Fruit fly (Drosophila melanogaster) whole organism, embryonic: ENCODE data around the gene CG5273.
A peak's percentile ranks its signal among the peaks of the same experiment; 100 is the strongest.

ENCODE experiments used
- Bgb ChIP-seq: fragments of 200-800 bp; sonication (Bioruptor generic); IDR thresholded peaks from 2 replicates; pipeline ENCODE4 v1.3.6; 2022; ENCODE audit warnings: missing biosample characterization, missing genetic modification characterization; ENCODE audit not compliant: partially characterized antibody
- BtbVII ChIP-seq: fragments of 200-800 bp; sonication (Bioruptor generic); optimal IDR thresholded peaks from 3 replicates; lab custom pipeline; 2017; ENCODE audit warnings: missing biosample characterization, mild to moderate bottlenecking, missing genetic modification characterization
- CG15514 ChIP-seq: fragments of 200-800 bp; sonication (Bioruptor generic); optimal IDR thresholded peaks from 3 replicates; lab custom pipeline; 2017; ENCODE audit warnings: missing biosample characterization, missing genetic modification characterization, mild to moderate bottlenecking, moderate library complexity, missing genetic modification reagents
- CG16863 ChIP-seq: fragments of 200-800 bp; sonication (Bioruptor generic); optimal IDR thresholded peaks from 3 replicates; lab custom pipeline; 2016; ENCODE audit warnings: missing biosample characterization, missing genetic modification characterization
- CG17186 ChIP-seq: fragments of 200-800 bp; sonication (Bioruptor generic); optimal IDR thresholded peaks from 3 replicates; lab custom pipeline; 2017; ENCODE audit warnings: missing biosample characterization, missing genetic modification reagents, missing genetic modification characterization
- CG17385 ChIP-seq: fragments of 200-800 bp; sonication (Bioruptor generic); optimal IDR thresholded peaks from 3 replicates; lab custom pipeline; 2018; ENCODE audit warnings: missing biosample characterization, mild to moderate bottlenecking, missing genetic modification characterization
- CG2116 ChIP-seq: fragments of 200-800 bp; sonication (Bioruptor generic); optimal IDR thresholded peaks from 3 replicates; lab custom pipeline; 2018; ENCODE audit warnings: missing biosample characterization, mild to moderate bottlenecking, missing genetic modification characterization
- CG2129 ChIP-seq: fragments of 200-800 bp; sonication (Bioruptor generic); IDR thresholded peaks from 2 replicates; pipeline ENCODE4 v1.3.6; 2022; ENCODE audit warnings: missing biosample characterization, missing genetic modification characterization; ENCODE audit not compliant: partially characterized antibody
- CG30431 ChIP-seq: fragments of 200-800 bp; sonication (Bioruptor generic); optimal IDR thresholded peaks from 2 replicates; lab custom pipeline; 2017; ENCODE audit warnings: missing biosample characterization, missing genetic modification characterization
- CG34224 ChIP-seq: fragments of 200-800 bp; sonication (Bioruptor generic); IDR thresholded peaks from 3 replicates; pipeline ENCODE4 v1.3.6; 2022; ENCODE audit warnings: missing biosample characterization, missing genetic modification characterization; ENCODE audit not compliant: partially characterized antibody
- CG7928 ChIP-seq: fragments of 200-800 bp; sonication (Bioruptor generic); optimal IDR thresholded peaks from 2 replicates; lab custom pipeline; 2017; ENCODE audit warnings: missing biosample characterization, mild to moderate bottlenecking, missing genetic modification characterization
- CG7963 ChIP-seq: fragments of 200-800 bp; sonication (Bioruptor generic); IDR thresholded peaks from 3 replicates; pipeline ENCODE4 v1.3.6; 2022; ENCODE audit warnings: missing biosample characterization, missing genetic modification characterization; ENCODE audit not compliant: partially characterized antibody
- CG7987 ChIP-seq: fragments of 200-800 bp; sonication (Bioruptor generic); optimal IDR thresholded peaks from 2 replicates; lab custom pipeline; 2018; ENCODE audit warnings: missing biosample characterization, mild to moderate bottlenecking, missing genetic modification characterization, moderate library complexity
- CG8290 ChIP-seq, 3 experiments: fragments of 200-800 bp; sonication (Bioruptor generic); optimal IDR thresholded peaks; 2 replicates each; lab custom pipeline; 2016 to 2019; ENCODE audit warnings: missing biosample characterization in 3 of 3, missing genetic modification characterization in 3 of 3, mild to moderate bottlenecking in 2 of 3, moderate library complexity in 1 of 3
- CG9727 ChIP-seq: fragments of 200-800 bp; sonication (Bioruptor generic); optimal IDR thresholded peaks from 3 replicates; lab custom pipeline; 2017; ENCODE audit warnings: missing biosample characterization, mild to moderate bottlenecking, missing genetic modification characterization
- Chrac-16 ChIP-seq: fragments of 200-800 bp; sonication (Bioruptor generic); optimal IDR thresholded peaks from 3 replicates; lab custom pipeline; 2016; ENCODE audit warnings: missing biosample characterization, missing genetic modification characterization
- Dad ChIP-seq: fragments of 200-800 bp; sonication (Bioruptor generic); optimal IDR thresholded peaks from 3 replicates; lab custom pipeline; 2016; ENCODE audit warnings: missing biosample characterization, missing genetic modification characterization
- Ets65A ChIP-seq: fragments of 200-800 bp; sonication (Bioruptor generic); peaks from one replicate; lab custom pipeline; 2016; ENCODE audit warnings: missing biosample characterization, missing genetic modification characterization
- HLH4C ChIP-seq: fragments of 200-800 bp; sonication (Bioruptor generic); IDR thresholded peaks from 3 replicates; pipeline ENCODE4 v1.3.6; 2022; ENCODE audit warnings: missing biosample characterization, missing genetic modification characterization; ENCODE audit not compliant: partially characterized antibody
- Nf-YC ChIP-seq: fragments of 200-800 bp; optimal IDR thresholded peaks from 3 replicates; lab custom pipeline; 2019; ENCODE audit warnings: missing biosample characterization, mild to moderate bottlenecking, missing genetic modification characterization, moderate library complexity
- Opbp ChIP-seq: fragments of 200-800 bp; sonication (Bioruptor generic); IDR thresholded peaks from 3 replicates; pipeline ENCODE4 v1.3.6; 2022; ENCODE audit warnings: missing biosample characterization, missing genetic modification characterization; ENCODE audit not compliant: partially characterized antibody
- PHDP ChIP-seq: fragments of 200-800 bp; sonication (Bioruptor generic); optimal IDR thresholded peaks from 3 replicates; lab custom pipeline; 2018; ENCODE audit warnings: missing biosample characterization, mild to moderate bottlenecking, missing genetic modification characterization, moderate library complexity
- Poxn ChIP-seq: fragments of 200-800 bp; sonication (Bioruptor generic); IDR thresholded peaks from 2 replicates; pipeline ENCODE4 v1.3.6; 2022; ENCODE audit warnings: missing biosample characterization, missing genetic modification characterization
- Scr ChIP-seq: fragments of 200-800 bp; sonication (Bioruptor generic); IDR thresholded peaks from 2 replicates; pipeline ENCODE4 v1.3.6; 2022; ENCODE audit warnings: missing biosample characterization, missing genetic modification characterization; ENCODE audit not compliant: partially characterized antibody
- Sin3A ChIP-seq: fragments of >200 bp; optimal IDR thresholded peaks from 2 replicates; lab custom pipeline; 2018
- al ChIP-seq: fragments of 200-800 bp; sonication (Bioruptor generic); IDR thresholded peaks from 2 replicates; pipeline ENCODE4 v1.3.6; 2022; ENCODE audit warnings: missing biosample characterization, missing genetic modification characterization
- chn ChIP-seq: fragments of 200-800 bp; sonication (Bioruptor generic); optimal IDR thresholded peaks from 2 replicates; lab custom pipeline; 2016; ENCODE audit warnings: missing biosample characterization, missing genetic modification characterization
- emc ChIP-seq: fragments of 200-800 bp; sonication (Bioruptor generic); optimal IDR thresholded peaks from 2 replicates; lab custom pipeline; 2016; ENCODE audit warnings: missing biosample characterization, missing genetic modification characterization
- eyg ChIP-seq: fragments of 200-800 bp; sonication (Bioruptor generic); optimal IDR thresholded peaks from 3 replicates; lab custom pipeline; 2016; ENCODE audit warnings: missing biosample characterization, missing genetic modification characterization
- gfzf ChIP-seq: fragments of 200-800 bp; sonication (Bioruptor generic); optimal IDR thresholded peaks from 2 replicates; lab custom pipeline; 2016; ENCODE audit warnings: missing biosample characterization, mild to moderate bottlenecking, missing genetic modification characterization, moderate library complexity
- knrl ChIP-seq: fragments of 200-800 bp; sonication (Bioruptor generic); IDR thresholded peaks from 3 replicates; pipeline ENCODE4 v1.3.6; 2022; ENCODE audit warnings: missing biosample characterization, missing genetic modification characterization; ENCODE audit not compliant: partially characterized antibody
- lov ChIP-seq, 2 experiments: fragments of 200-800 bp in 1 of 2; fragments of >200 bp in 1 of 2; sonication (Bioruptor generic) in 1 of 2; IDR thresholded peaks in 1 of 2; optimal IDR thresholded peaks in 1 of 2; 2 replicates in 1 of 2; 3 replicates in 1 of 2; pipeline versions ENCODE4 v1.3.6 to Lab custom; 2017 to 2022; ENCODE audit warnings: missing biosample characterization in 1 of 2, missing genetic modification characterization in 1 of 2
- peb ChIP-seq: fragments of 200-800 bp; sonication (Bioruptor generic); IDR thresholded peaks from 2 replicates; pipeline ENCODE4 v1.3.6; 2022; ENCODE audit warnings: missing biosample characterization, missing genetic modification characterization
- salm ChIP-seq: fragments of 200-800 bp; sonication (Bioruptor generic); optimal IDR thresholded peaks from 2 replicates; lab custom pipeline; 2018; ENCODE audit warnings: missing biosample characterization, mild to moderate bottlenecking, missing genetic modification characterization
- sens ChIP-seq: fragments of 200-800 bp; sonication (Bioruptor generic); peaks from one replicate; lab custom pipeline; 2016; ENCODE audit warnings: missing biosample characterization, missing genetic modification characterization
- slou ChIP-seq: fragments of 200-800 bp; sonication (Bioruptor generic); optimal IDR thresholded peaks from 3 replicates; lab custom pipeline; 2016; ENCODE audit warnings: missing biosample characterization, missing genetic modification characterization
- tap ChIP-seq: fragments of 200-800 bp; optimal IDR thresholded peaks from 3 replicates; lab custom pipeline; 2019; ENCODE audit warnings: missing biosample characterization, mild to moderate bottlenecking, missing genetic modification characterization, moderate library complexity
- tna ChIP-seq: fragments of 200-800 bp; sonication (Bioruptor generic); IDR thresholded peaks from 2 replicates; pipeline ENCODE4 v1.3.6; 2022; ENCODE audit warnings: missing biosample characterization, missing genetic modification characterization; ENCODE audit not compliant: partially characterized antibody
- trem ChIP-seq: fragments of 200-800 bp; optimal IDR thresholded peaks from 3 replicates; lab custom pipeline; 2019; ENCODE audit warnings: missing biosample characterization, mild to moderate bottlenecking, missing genetic modification characterization, moderate library complexity
- twi ChIP-seq: fragments of 200-800 bp; optimal IDR thresholded peaks from 2 replicates; lab custom pipeline; 2019; ENCODE audit warnings: missing biosample characterization, mild to moderate bottlenecking, missing genetic modification characterization, moderate library complexity
- unc-4 ChIP-seq: fragments of 200-800 bp; sonication (Bioruptor generic); IDR thresholded peaks from 2 replicates; pipeline ENCODE4 v1.3.6; 2022; ENCODE audit warnings: missing biosample characterization, missing genetic modification characterization; ENCODE audit not compliant: partially characterized antibody
- vnd ChIP-seq: fragments of 200-800 bp; sonication (Bioruptor generic); IDR thresholded peaks from 3 replicates; pipeline ENCODE4 v1.3.6; 2022; ENCODE audit warnings: missing biosample characterization, missing genetic modification characterization; ENCODE audit not compliant: partially characterized antibody
- wek ChIP-seq: fragments of 200-800 bp; sonication (Bioruptor generic); optimal IDR thresholded peaks from 3 replicates; lab custom pipeline; 2018; ENCODE audit warnings: missing biosample characterization, mild to moderate bottlenecking, missing genetic modification characterization, moderate library complexity
- zfh1 ChIP-seq: fragments of 200-800 bp; sonication (Bioruptor generic); IDR thresholded peaks from 3 replicates; pipeline ENCODE4 v1.3.6; 2022; ENCODE audit warnings: missing biosample characterization, missing genetic modification characterization

CG5273 gene

DNA sequence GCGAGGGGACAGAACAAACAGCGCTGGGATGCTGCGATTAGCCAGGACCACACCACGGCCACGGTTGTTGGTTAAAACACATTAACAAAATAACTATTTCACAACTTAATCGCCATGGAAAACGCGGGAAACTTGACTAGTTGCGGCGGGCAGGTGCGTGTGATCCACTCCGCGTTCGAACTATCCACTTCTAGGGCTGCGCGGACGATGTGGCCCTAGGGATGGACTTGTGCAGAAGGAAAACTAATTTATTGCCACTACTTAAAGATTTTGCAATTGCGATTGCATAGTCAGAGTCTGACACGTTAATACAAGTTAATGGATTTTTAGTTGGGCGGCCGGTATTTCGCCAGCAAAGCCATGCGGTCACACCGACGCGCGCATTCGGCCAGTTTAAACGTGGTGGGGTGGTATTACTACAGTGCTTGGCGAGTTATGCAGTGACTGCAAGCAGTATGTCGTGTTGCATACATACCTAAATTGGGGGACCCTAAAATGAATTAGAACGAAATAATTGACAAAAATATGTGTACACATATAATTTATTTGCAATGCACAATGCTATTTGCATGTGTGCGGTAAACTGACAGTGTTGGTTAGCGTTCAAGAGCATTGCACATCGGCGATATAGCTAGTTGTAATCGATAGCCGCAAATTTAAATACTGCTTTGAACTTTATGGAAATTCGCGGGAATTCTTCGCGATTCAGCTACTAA lies 41.9 kb downstream of the CG5273 start, which contains the start of gene Rbf (continued):
- TF ChIP-seq Nf-YC (peak; percentile 11), tap (tag; lab: Kevin White, UChicago) (no peak), peb (GFP tag; lab: Robert Waterston, UW) (no peak), Scr (GFP tag; lab: Robert Waterston, UW) (peak; percentile 66), knrl (GFP tag; lab: Robert Waterston, UW) (peak; percentile 61; the same call in 2 of the 3 replicates), PHDP (tag; lab: Kevin White, UChicago) (no peak), Dad (GFP tag; lab: Kevin White, UChicago) (peak; percentile 31), gfzf (GFP tag; lab: Kevin White, UChicago) (peak; percentile 85), salm (tag; lab: Kevin White, UChicago) (no peak), tna (GFP tag; lab: Robert Waterston, UW) (peak; percentile 52; the same call in 1 of the 2 replicates), CG15514 (GFP tag; lab: Kevin White, UChicago) (peak; percentile 33), CG7928 (GFP tag; lab: Kevin White, UChicago) (peak; percentile 1), CG9727 (peak; percentile 26), CG34224 (GFP tag; lab: Robert Waterston, UW) (0 out of 3 replicates have a peak, but pooled peaks have one; percentile 25), CG17186 (GFP tag; lab: Kevin White, UChicago) (peak; percentile 65), CG2116 (GFP tag; lab: Kevin White, UChicago) (peak; percentile 62), CG8290 (GFP tag; optimal IDR thresholded peaks at IDR 0.05; lab: Kevin White, UChicago) (no peak), CG8290 (tag; optimal IDR thresholded peaks at IDR 0.05; lab: Kevin White, UChicago) (peak in 1 of 2 experiments; percentile 16), BtbVII (no peak), vnd (peak; percentile 46; the same call in 1 of the 3 replicates), CG2129 (peak; percentile 39; the same call in 1 of the 2 replicates), CG7987 (no peak), wek (GFP tag; lab: Kevin White, UChicago) (no peak), emc (GFP tag; lab: Kevin White, UChicago) (no peak), trem (tag; lab: Kevin White, UChicago) (peak; percentile 32), Opbp (GFP tag; lab: Robert Waterston, UW) (0 out of 3 replicates have a peak, but pooled peaks have one; percentile 35), CG30431 (GFP tag; lab: Kevin White, UChicago) (no peak), sens (GFP tag; lab: Kevin White, UChicago) (peak; percentile 75), lov (optimal IDR thresholded peaks at IDR 0.05; lab: Kevin White, UChicago) (no peak), lov (GFP tag; IDR thresholded peaks at IDR 0.05; lab: Robert Waterston, UW) (no peak), Ets65A (GFP tag; lab: Kevin White, UChicago) (no peak), twi (no peak), CG17385 (GFP tag; lab: Kevin White, UChicago) (no peak), zfh1 (GFP tag; lab: Robert Waterston, UW) (no peak), unc-4 (GFP tag; lab: Robert Waterston, UW) (peak; percentile 62), Sin3A (peak; percentile 95), al (GFP tag; lab: Robert Waterston, UW) (no peak), CG16863 (GFP tag; lab: Kevin White, UChicago) (no peak), HLH4C (GFP tag; lab: Robert Waterston, UW) (peak; percentile 43; the same call in 2 of the 3 replicates), chn (GFP tag; lab: Kevin White, UChicago) (no peak), CG7963 (GFP tag; lab: Robert Waterston, UW) (0 out of 3 replicates have a peak, but pooled peaks have one; percentile 20), slou (no peak), eyg (no peak), Bgb (GFP tag; lab: Robert Waterston, UW) (peak; percentile 55), Chrac-16 (GFP tag; lab: Kevin White, UChicago) (peak; percentile 11), Poxn (GFP tag; lab: Robert Waterston, UW) (no peak)
